Worm (Caenorhabditis elegans) whole organism, L3 larva: ENCODE data around the gene str-96.
A peak's percentile ranks its signal among the peaks of the same experiment; 100 is the strongest.

ENCODE experiments used
- ama-1 ChIP-seq: fragments of 150-350 bp; optimal IDR thresholded peaks from 2 replicates; lab custom pipeline; 2018
- ceh-16 ChIP-seq: sonication (generic microtip); optimal IDR thresholded peaks from 2 replicates; lab custom pipeline; 2017; ENCODE audit warnings: missing biosample characterization, missing genetic modification characterization
- ceh-28 ChIP-seq: fragments of 150-350 bp; optimal IDR thresholded peaks from 2 replicates; lab custom pipeline; 2014; ENCODE audit warnings: missing biosample characterization, missing genetic modification reagents, missing genetic modification characterization
- ceh-9 ChIP-seq: sonication (generic microtip); optimal IDR thresholded peaks from 2 replicates; lab custom pipeline; 2018; ENCODE audit warnings: missing biosample characterization, missing genetic modification characterization
- egl-27 ChIP-seq: sonication (generic microtip); optimal IDR thresholded peaks from 4 replicates; lab custom pipeline; 2017; ENCODE audit warnings: missing biosample characterization, missing genetic modification reagents, missing genetic modification characterization
- elt-2 ChIP-seq: sonication (generic microtip); optimal IDR thresholded peaks from 2 replicates; lab custom pipeline; 2016; ENCODE audit warnings: missing genetic modification reagents, mild to moderate bottlenecking, missing genetic modification characterization, missing compliant biosample characterization
- eor-1 ChIP-seq, 2 experiments: fragments of 150-350 bp; optimal IDR thresholded peaks; 2 replicates each; lab custom pipeline; 2014 to 2018; ENCODE audit warnings: missing biosample characterization in 2 of 2, missing genetic modification characterization in 2 of 2
- fkh-2 ChIP-seq: fragments of 150-350 bp; optimal IDR thresholded peaks from 2 replicates; lab custom pipeline; 2014; ENCODE audit warnings: missing biosample characterization, missing genetic modification reagents, missing genetic modification characterization
- fos-1 ChIP-seq: fragments of 150-350 bp; optimal IDR thresholded peaks from 2 replicates; lab custom pipeline; 2014; ENCODE audit warnings: missing biosample characterization, missing genetic modification characterization
- hmg-11 ChIP-seq: sonication (generic microtip); optimal IDR thresholded peaks from 2 replicates; lab custom pipeline; 2016; ENCODE audit warnings: missing genetic modification characterization, missing compliant biosample characterization
- jun-1 ChIP-seq: fragments of 150-350 bp; optimal IDR thresholded peaks from 2 replicates; lab custom pipeline; 2014; ENCODE audit warnings: missing biosample characterization, missing genetic modification reagents, missing genetic modification characterization
- lin-15B ChIP-seq: fragments of 150-350 bp; optimal IDR thresholded peaks from 2 replicates; lab custom pipeline; 2014; ENCODE audit warnings: missing biosample characterization, missing genetic modification characterization
- lsy-12 ChIP-seq: sonication (generic microtip); optimal IDR thresholded peaks from 2 replicates; lab custom pipeline; 2016; ENCODE audit warnings: mild to moderate bottlenecking, missing genetic modification characterization, missing compliant biosample characterization
- mml-1 ChIP-seq: fragments of 150-350 bp; sonication (generic microtip); optimal IDR thresholded peaks from 3 replicates; lab custom pipeline; 2014; ENCODE audit warnings: missing biosample characterization, missing genetic modification characterization
- nhr-11 ChIP-seq: fragments of 150-350 bp; optimal IDR thresholded peaks from 2 replicates; lab custom pipeline; 2014; ENCODE audit warnings: missing biosample characterization, missing genetic modification characterization
- nhr-23 ChIP-seq: fragments of 150-350 bp; optimal IDR thresholded peaks from 2 replicates; lab custom pipeline; 2014; ENCODE audit warnings: missing biosample characterization, missing genetic modification reagents, missing genetic modification characterization
- nhr-237 ChIP-seq: fragments of 150-350 bp; optimal IDR thresholded peaks from 2 replicates; lab custom pipeline; 2014; ENCODE audit warnings: missing biosample characterization, missing genetic modification characterization
- nhr-28 ChIP-seq: fragments of 150-350 bp; optimal IDR thresholded peaks from 2 replicates; lab custom pipeline; 2014; ENCODE audit warnings: missing biosample characterization, missing genetic modification characterization
- nhr-67 ChIP-seq: fragments of 150-350 bp; optimal IDR thresholded peaks from 2 replicates; lab custom pipeline; 2014; ENCODE audit warnings: missing biosample characterization, missing genetic modification characterization
- nhr-76 ChIP-seq: fragments of 150-350 bp; sonication (generic microtip); optimal IDR thresholded peaks from 5 replicates; lab custom pipeline; 2014; ENCODE audit warnings: missing biosample characterization, missing genetic modification characterization
- nhr-77 ChIP-seq: fragments of 150-350 bp; optimal IDR thresholded peaks from 2 replicates; lab custom pipeline; 2014; ENCODE audit warnings: missing biosample characterization, missing genetic modification characterization
- pha-4 ChIP-seq: fragments of 150-350 bp; optimal IDR thresholded peaks from 2 replicates; lab custom pipeline; 2014; ENCODE audit warnings: missing biosample characterization, missing genetic modification reagents, missing genetic modification characterization
- pqm-1 ChIP-seq: fragments of 150-350 bp; optimal IDR thresholded peaks from 2 replicates; lab custom pipeline; 2017; ENCODE audit warnings: missing biosample characterization, missing genetic modification characterization, inconsistent platforms
- skn-1 ChIP-seq: fragments of 150-350 bp; optimal IDR thresholded peaks from 2 replicates; lab custom pipeline; 2014; ENCODE audit warnings: missing biosample characterization, missing genetic modification characterization
- tbx-2 ChIP-seq: sonication (generic microtip); optimal IDR thresholded peaks from 2 replicates; lab custom pipeline; 2016; ENCODE audit warnings: mild to moderate bottlenecking, missing genetic modification characterization, missing compliant biosample characterization
- unc-39 ChIP-seq: sonication (generic microtip); optimal IDR thresholded peaks from 4 replicates; lab custom pipeline; 2017; ENCODE audit warnings: missing biosample characterization, missing genetic modification characterization
- unc-62 ChIP-seq: fragments of 150-350 bp; sonication (generic microtip); optimal IDR thresholded peaks from 4 replicates; lab custom pipeline; 2014; ENCODE audit warnings: missing biosample characterization, missing genetic modification reagents, missing genetic modification characterization
- zag-1 ChIP-seq: fragments of 150-350 bp; optimal IDR thresholded peaks from 2 replicates; lab custom pipeline; 2014; ENCODE audit warnings: missing biosample characterization, missing genetic modification characterization
- ztf-11 ChIP-seq: fragments of 150-350 bp; optimal IDR thresholded peaks from 2 replicates; lab custom pipeline; 2014; ENCODE audit warnings: missing biosample characterization, missing genetic modification characterization
- ztf-4 ChIP-seq: fragments of 150-350 bp; optimal IDR thresholded peaks from 2 replicates; lab custom pipeline; 2014; ENCODE audit warnings: missing biosample characterization, missing genetic modification characterization

Gene str-96

ce11 chrV:15330314-15330713, 36.5 kb upstream of the str-96 start, which contains the start of gene srh-295:
TSS of gene srh-295 (plus strand) at chrV:15330614.
- no peak for TF ChIP-seq ceh-28 (tag; lab: Kevin White, UChicago)

DNA sequence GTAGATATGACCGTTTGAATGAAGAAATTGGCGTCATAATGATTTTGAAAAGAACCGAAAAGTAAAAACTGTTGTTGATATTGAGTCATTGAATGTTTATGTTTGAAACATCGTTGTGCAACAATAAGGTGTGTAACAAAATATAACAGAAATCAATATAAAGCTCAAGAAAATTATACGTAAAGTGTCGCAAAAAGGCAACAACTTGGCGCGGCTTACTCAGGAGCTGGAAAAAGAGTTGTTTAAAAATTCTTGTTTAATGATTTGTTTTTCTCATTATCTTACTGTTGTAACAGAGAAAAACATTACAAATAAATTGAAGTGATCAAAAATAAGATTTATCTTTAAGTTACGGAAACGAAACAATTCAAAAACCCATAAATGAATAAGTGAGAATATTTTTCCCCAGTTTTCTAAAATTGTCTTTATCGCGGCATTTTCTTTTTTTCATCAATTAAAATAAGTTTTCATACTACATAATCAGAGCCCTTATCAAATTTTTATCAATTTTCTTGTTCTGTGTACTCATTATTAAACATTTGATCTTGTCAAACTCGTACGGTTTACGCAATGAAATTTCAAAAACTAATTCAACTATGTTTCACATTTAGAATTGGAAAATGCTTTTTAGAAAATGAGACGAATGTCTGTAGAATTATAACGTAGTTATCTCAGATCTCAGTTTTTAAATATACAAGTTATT, 34.1 kb upstream of the str-96 start, which contains the start of gene ZK1037.6:
TSS of gene ZK1037.6 (minus strand) at position 51 of the 703 bp plus-strand sequence.
- TF ChIP-seq unc-39 (tag; lab: Kevin White, UChicago), result no peak
- TF ChIP-seq elt-2 (tag; lab: Kevin White, UChicago), result peak; percentile 75
- TF ChIP-seq jun-1 (tag; lab: Kevin White, UChicago), result peak; percentile 30

- TF ChIP-seq jun-1 (tag; lab: Kevin White, UChicago), result no peak
- TF ChIP-seq lin-15B (tag; lab: Kevin White, UChicago), result no peak
- no peak for TF ChIP-seq zag-1 (tag; lab: Kevin White, UChicago)
- no peak for TF ChIP-seq ztf-11 (tag; lab: Kevin White, UChicago)
- peak; percentile 63 for TF ChIP-seq pqm-1 (tag; lab: Kevin White, UChicago)
- no peak for TF ChIP-seq ama-1
- TF ChIP-seq unc-62, result no peak
- TF ChIP-seq elt-2 (tag; lab: Kevin White, UChicago), result peak; percentile 85
- no peak for TF ChIP-seq ztf-4 (tag; lab: Kevin White, UChicago)
Measured at ce11 chrV:15323417-15323816, 29.7 kb upstream of the str-96 start.

- peak; percentile 9 for TF ChIP-seq pqm-1 (tag; lab: Kevin White, UChicago)
- TF ChIP-seq elt-2 (tag; lab: Kevin White, UChicago), result peak; percentile 59
Measured at ce11 chrV:15322653-15323052, 28.9 kb upstream of the str-96 start, which contains the start of gene nhr-247. TSS of gene nhr-247 (plus strand) at chrV:15322982.

- peak; percentile 99 for TF ChIP-seq elt-2 (tag; lab: Kevin White, UChicago)
- peak; percentile 99 for TF ChIP-seq pqm-1 (tag; lab: Kevin White, UChicago)
- TF ChIP-seq nhr-237 (tag; lab: Kevin White, UChicago), result no peak
- TF ChIP-seq egl-27 (tag; lab: Kevin White, UChicago), result no peak
- TF ChIP-seq tbx-2 (tag; lab: Kevin White, UChicago), result no peak
- TF ChIP-seq nhr-11, result no peak
- TF ChIP-seq skn-1, result peak; percentile 62
- peak; percentile 57 for TF ChIP-seq fos-1 (tag; lab: Kevin White, UChicago)
- no peak for TF ChIP-seq eor-1 (tag; optimal IDR thresholded peaks at IDR 0.05; lab: Kevin White, UChicago)
- no peak for TF ChIP-seq hmg-11
- peak; percentile 93 for TF ChIP-seq jun-1 (tag; lab: Kevin White, UChicago)
- TF ChIP-seq pha-4, result peak; percentile 83
Measured at ce11 chrV:15318638-15319037, 24.9 kb upstream of the str-96 start, which contains the start of gene nhr-291. TSS of gene nhr-291 (plus strand) at chrV:15318961.

DNA sequence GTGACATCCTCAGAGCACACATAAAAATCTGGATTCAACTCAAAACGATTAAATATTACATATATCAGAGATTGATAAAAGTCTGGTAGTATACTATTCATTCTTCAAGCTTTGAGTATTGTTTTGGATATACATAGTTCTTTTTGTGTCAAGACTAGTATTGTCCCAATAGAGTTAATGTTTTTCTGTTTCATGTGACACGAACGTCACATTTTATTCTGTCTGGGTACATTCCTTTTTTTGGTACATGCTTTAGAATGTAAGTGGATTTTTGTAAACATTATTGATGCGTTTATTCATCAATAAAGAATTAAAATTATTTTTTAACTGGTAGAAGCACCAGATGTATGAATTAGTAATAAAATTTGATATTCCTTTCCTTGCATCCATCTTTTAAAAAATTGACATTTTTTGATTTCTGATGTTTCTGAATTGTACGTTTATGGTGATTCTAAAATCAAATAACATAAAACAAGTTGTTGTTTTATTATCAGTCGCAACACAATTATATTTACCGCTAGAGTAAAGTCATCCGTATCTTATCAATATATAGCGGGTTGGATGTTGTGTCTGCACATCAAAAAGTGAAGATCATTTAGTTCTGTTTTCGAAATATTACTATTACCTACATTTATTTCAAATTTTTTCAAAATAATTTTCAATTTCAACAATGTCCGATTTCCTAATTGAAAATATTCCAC, 22.2 kb upstream of the str-96 start, which contains the start of the genes srt-22 and nhr-246:
TSS of gene srt-22 (minus strand) at position 101 of the 701 bp plus-strand sequence.
TSS of gene nhr-246 (plus strand) at position 651 of the 701 bp plus-strand sequence.
- TF ChIP-seq fkh-2 (tag; lab: Kevin White, UChicago), result no peak
- peak; percentile 6 for TF ChIP-seq elt-2 (tag; lab: Kevin White, UChicago)
- peak; percentile 30 for TF ChIP-seq pqm-1 (tag; lab: Kevin White, UChicago)
- TF ChIP-seq ceh-9 (tag; lab: Kevin White, UChicago), result no peak
- no peak for TF ChIP-seq nhr-77 (tag; lab: Kevin White, UChicago)
- TF ChIP-seq lsy-12 (tag; lab: Kevin White, UChicago), result no peak
- TF ChIP-seq tbx-2 (tag; lab: Kevin White, UChicago), result no peak
- no peak for TF ChIP-seq skn-1

ce11 chrV:15313529-15313928, 19.8 kb upstream of the str-96 start:
- no peak for TF ChIP-seq elt-2 (tag; lab: Kevin White, UChicago)
- TF ChIP-seq ceh-28 (tag; lab: Kevin White, UChicago), result no peak
- TF ChIP-seq mml-1 (tag; lab: Kevin White, UChicago), result no peak
- no peak for TF ChIP-seq ama-1
- TF ChIP-seq nhr-67 (tag; lab: Kevin White, UChicago), result no peak
- TF ChIP-seq unc-39 (tag; lab: Kevin White, UChicago), result no peak
- no peak for TF ChIP-seq tbx-2 (tag; lab: Kevin White, UChicago)
- TF ChIP-seq nhr-28 (tag; lab: Kevin White, UChicago), result no peak
- TF ChIP-seq zag-1 (tag; lab: Kevin White, UChicago), result no peak
- TF ChIP-seq nhr-23 (tag; lab: Kevin White, UChicago), result no peak
- no peak for TF ChIP-seq unc-62
- no peak for TF ChIP-seq fos-1 (tag; lab: Kevin White, UChicago)
- no peak for TF ChIP-seq egl-27 (tag; lab: Kevin White, UChicago)
- TF ChIP-seq hmg-11, result no peak
- TF ChIP-seq jun-1 (tag; lab: Kevin White, UChicago), result no peak
- no peak for TF ChIP-seq nhr-11
- no peak for TF ChIP-seq ceh-9 (tag; lab: Kevin White, UChicago)
- TF ChIP-seq pha-4, result no peak
- TF ChIP-seq nhr-76, result no peak
- no peak for TF ChIP-seq ceh-16 (tag; lab: Kevin White, UChicago)
- TF ChIP-seq, all 47 proteins: peak for 0
